Fruit fly (Drosophila melanogaster) whole organism, embryonic: ENCODE data around the gene CG14431.

Experiments
- Antp ChIP-seq: fragments of 200-800 bp; sonication (Bioruptor generic); optimal IDR thresholded peaks from 3 replicates; lab custom pipeline; 2016; ENCODE audit warnings: missing biosample characterization, missing genetic modification characterization
- Asciz ChIP-seq: fragments of 200-800 bp; sonication (Bioruptor generic); optimal IDR thresholded peaks from 2 replicates; lab custom pipeline; 2017; ENCODE audit warnings: missing biosample characterization, mild to moderate bottlenecking, missing genetic modification characterization, missing genetic modification reagents
- Atf3 ChIP-seq: fragments of 200-800 bp; sonication (Bioruptor generic); optimal IDR thresholded peaks from 3 replicates; lab custom pipeline; 2016; ENCODE audit warnings: missing biosample characterization, missing genetic modification characterization
- CG10147 ChIP-seq: fragments of 200-800 bp; sonication (Bioruptor generic); optimal IDR thresholded peaks from 2 replicates; lab custom pipeline; 2019; ENCODE audit warnings: missing biosample characterization, mild to moderate bottlenecking, missing genetic modification characterization, moderate library complexity
- CG11695 ChIP-seq: fragments of 200-800 bp; sonication (Bioruptor generic); IDR thresholded peaks from 3 replicates; pipeline ENCODE4 v1.3.6; 2022; ENCODE audit warnings: missing biosample characterization, missing genetic modification characterization
- CG12155 ChIP-seq: fragments of 200-800 bp; sonication (Bioruptor generic); optimal IDR thresholded peaks from 3 replicates; lab custom pipeline; 2016; ENCODE audit warnings: missing biosample characterization, missing genetic modification characterization
- CG12659 ChIP-seq: fragments of 200-800 bp; sonication (Bioruptor generic); optimal IDR thresholded peaks from 3 replicates; lab custom pipeline; 2017; ENCODE audit warnings: mild to moderate bottlenecking, missing biosample characterization, missing genetic modification reagents, missing genetic modification characterization
- CG15514 ChIP-seq: fragments of 200-800 bp; sonication (Bioruptor generic); optimal IDR thresholded peaks from 3 replicates; lab custom pipeline; 2017; ENCODE audit warnings: missing biosample characterization, missing genetic modification characterization, mild to moderate bottlenecking, moderate library complexity, missing genetic modification reagents
- CG17829 ChIP-seq: fragments of 200-800 bp; optimal IDR thresholded peaks from 2 replicates; lab custom pipeline; 2019; ENCODE audit warnings: missing biosample characterization, mild to moderate bottlenecking, missing genetic modification characterization, moderate library complexity
- CG34376 ChIP-seq: fragments of 200-800 bp; sonication (Bioruptor generic); optimal IDR thresholded peaks from 2 replicates; lab custom pipeline; 2018; ENCODE audit warnings: missing biosample characterization, mild to moderate bottlenecking, missing genetic modification characterization
- CG3847 ChIP-seq: fragments of 200-800 bp; sonication (Bioruptor generic); IDR thresholded peaks from 2 replicates; pipeline ENCODE4 v1.3.6; 2022; ENCODE audit warnings: missing biosample characterization, missing genetic modification characterization
- CG4360 ChIP-seq: fragments of 200-800 bp; sonication (Bioruptor generic); IDR thresholded peaks from 2 replicates; pipeline ENCODE4 v1.3.6; 2022; ENCODE audit warnings: missing biosample characterization, missing genetic modification characterization
- CG6791 ChIP-seq: fragments of 200-800 bp; sonication (Bioruptor generic); IDR thresholded peaks from 3 replicates; pipeline ENCODE4 v1.3.6; 2022; ENCODE audit warnings: missing biosample characterization, missing genetic modification characterization; ENCODE audit not compliant: partially characterized antibody
- CG6813 ChIP-seq: fragments of 200-800 bp; sonication (Bioruptor generic); optimal IDR thresholded peaks from 2 replicates; lab custom pipeline; 2017; ENCODE audit warnings: missing biosample characterization, missing genetic modification characterization, mild to moderate bottlenecking, moderate library complexity, missing genetic modification reagents
- CG7372 ChIP-seq: fragments of 200-800 bp; sonication (Bioruptor generic); IDR thresholded peaks from 2 replicates; pipeline ENCODE4 v1.3.6; 2022; ENCODE audit warnings: missing biosample characterization, missing genetic modification characterization
- CG7556 ChIP-seq: fragments of 200-800 bp; sonication (Bioruptor generic); optimal IDR thresholded peaks from 2 replicates; lab custom pipeline; 2017; ENCODE audit warnings: missing biosample characterization, mild to moderate bottlenecking, missing genetic modification characterization
- CG7839 ChIP-seq: fragments of 200-800 bp; sonication (Bioruptor generic); optimal IDR thresholded peaks from 3 replicates; lab custom pipeline; 2018; ENCODE audit warnings: missing biosample characterization, mild to moderate bottlenecking, missing genetic modification characterization, moderate library complexity
- CG9609 ChIP-seq: fragments of 200-800 bp; sonication (Bioruptor generic); optimal IDR thresholded peaks from 3 replicates; lab custom pipeline; 2016; ENCODE audit warnings: missing biosample characterization, missing genetic modification characterization
- CG9727 ChIP-seq: fragments of 200-800 bp; sonication (Bioruptor generic); optimal IDR thresholded peaks from 3 replicates; lab custom pipeline; 2017; ENCODE audit warnings: missing biosample characterization, mild to moderate bottlenecking, missing genetic modification characterization
- CG9817 ChIP-seq: fragments of 200-800 bp; sonication (Bioruptor generic); optimal IDR thresholded peaks from 2 replicates; lab custom pipeline; 2018; ENCODE audit warnings: missing biosample characterization, mild to moderate bottlenecking, missing genetic modification characterization, moderate library complexity
- D19B ChIP-seq: fragments of 200-800 bp; sonication (Bioruptor generic); optimal IDR thresholded peaks from 2 replicates; lab custom pipeline; 2017; ENCODE audit warnings: missing biosample characterization, mild to moderate bottlenecking, missing genetic modification characterization
- Dip2 ChIP-seq: fragments of 200-800 bp; sonication (Bioruptor generic); IDR thresholded peaks from 2 replicates; pipeline ENCODE4 v1.3.6; 2022; ENCODE audit warnings: missing biosample characterization, missing genetic modification characterization
- Doc2 ChIP-seq: fragments of 200-800 bp; sonication (Bioruptor generic); IDR thresholded peaks from 2 replicates; pipeline ENCODE4 v1.3.6; 2022; ENCODE audit warnings: missing biosample characterization, missing genetic modification characterization
- HHEX ChIP-seq: fragments of 200-800 bp; sonication (Bioruptor generic); optimal IDR thresholded peaks from 3 replicates; lab custom pipeline; 2017; ENCODE audit warnings: missing biosample characterization, mild to moderate bottlenecking, missing genetic modification characterization, missing genetic modification reagents
- HLH4C ChIP-seq: fragments of 200-800 bp; sonication (Bioruptor generic); IDR thresholded peaks from 3 replicates; pipeline ENCODE4 v1.3.6; 2022; ENCODE audit warnings: missing biosample characterization, missing genetic modification characterization; ENCODE audit not compliant: partially characterized antibody
- HLHmδ ChIP-seq: fragments of 200-800 bp; sonication (Bioruptor generic); optimal IDR thresholded peaks from 2 replicates; lab custom pipeline; 2018; ENCODE audit warnings: missing biosample characterization, mild to moderate bottlenecking, missing genetic modification characterization, moderate library complexity
- HmgZ ChIP-seq: fragments of 200-800 bp; sonication (Bioruptor generic); optimal IDR thresholded peaks from 2 replicates; lab custom pipeline; 2018; ENCODE audit warnings: missing biosample characterization, mild to moderate bottlenecking, missing genetic modification characterization
- Hmr ChIP-seq: fragments of 200-800 bp; sonication (Bioruptor generic); optimal IDR thresholded peaks from 3 replicates; lab custom pipeline; 2017; ENCODE audit warnings: mild to moderate bottlenecking, missing biosample characterization, missing genetic modification reagents, missing genetic modification characterization
- Hr3 ChIP-seq: fragments of 200-800 bp; sonication (Bioruptor generic); optimal IDR thresholded peaks from 3 replicates; lab custom pipeline; 2016; ENCODE audit warnings: missing biosample characterization, missing genetic modification characterization
- Hr78 ChIP-seq, 2 experiments: fragments of 200-800 bp in 1 of 2; fragments of >200 bp in 1 of 2; sonication (Bioruptor generic) in 1 of 2; optimal IDR thresholded peaks; 2 replicates each; lab custom pipeline; 2017 to 2019; ENCODE audit warnings: missing biosample characterization in 2 of 2, missing genetic modification characterization in 2 of 2, mild to moderate bottlenecking in 1 of 2, moderate library complexity in 1 of 2
- MTF-1 ChIP-seq: fragments of 200-800 bp; sonication (Bioruptor generic); optimal IDR thresholded peaks from 2 replicates; lab custom pipeline; 2018; ENCODE audit warnings: missing biosample characterization, mild to moderate bottlenecking, missing genetic modification characterization, borderline replicate concordance
- Med ChIP-seq: fragments of 200-800 bp; sonication (Bioruptor generic); peaks from one replicate; lab custom pipeline; 2016; ENCODE audit warnings: missing biosample characterization, missing genetic modification characterization, mild to moderate bottlenecking, inconsistent platforms, moderate library complexity
- PHDP ChIP-seq: fragments of 200-800 bp; sonication (Bioruptor generic); optimal IDR thresholded peaks from 3 replicates; lab custom pipeline; 2018; ENCODE audit warnings: missing biosample characterization, mild to moderate bottlenecking, missing genetic modification characterization, moderate library complexity
- Pdp1 ChIP-seq, 2 experiments: fragments of 200-800 bp; sonication (Bioruptor generic); optimal IDR thresholded peaks; 3 replicates each; lab custom pipeline; 2016; ENCODE audit warnings: missing biosample characterization in 2 of 2, missing genetic modification characterization in 2 of 2, mild to moderate bottlenecking in 1 of 2, moderate library complexity in 1 of 2
- Xrp1 ChIP-seq: fragments of 200-800 bp; sonication (Bioruptor generic); IDR thresholded peaks from 2 replicates; pipeline ENCODE4 v1.3.6; 2022; ENCODE audit warnings: missing biosample characterization, missing genetic modification characterization
- amos ChIP-seq: fragments of 200-800 bp; sonication (Bioruptor generic); IDR thresholded peaks from 2 replicates; pipeline ENCODE4 v1.3.6; 2022; ENCODE audit warnings: missing biosample characterization, missing genetic modification characterization; ENCODE audit not compliant: partially characterized antibody
- caup ChIP-seq: fragments of 200-800 bp; sonication (Bioruptor generic); optimal IDR thresholded peaks from 3 replicates; lab custom pipeline; 2017; ENCODE audit warnings: missing biosample characterization, mild to moderate bottlenecking, missing genetic modification characterization, moderate library complexity; ENCODE audit not compliant: severe bottlenecking
- dm ChIP-seq: fragments of 200-800 bp; sonication (Bioruptor generic); optimal IDR thresholded peaks from 3 replicates; lab custom pipeline; 2016; ENCODE audit warnings: missing biosample characterization, missing genetic modification characterization
- emc ChIP-seq: fragments of 200-800 bp; sonication (Bioruptor generic); optimal IDR thresholded peaks from 2 replicates; lab custom pipeline; 2016; ENCODE audit warnings: missing biosample characterization, missing genetic modification characterization
- exex ChIP-seq: fragments of 200-800 bp; sonication (Bioruptor generic); optimal IDR thresholded peaks from 4 replicates; lab custom pipeline; 2018; ENCODE audit warnings: missing biosample characterization, mild to moderate bottlenecking, missing genetic modification characterization, moderate library complexity
- fd3F ChIP-seq: fragments of 200-800 bp; sonication (Bioruptor generic); optimal IDR thresholded peaks from 2 replicates; lab custom pipeline; 2018; ENCODE audit warnings: missing biosample characterization, mild to moderate bottlenecking, missing genetic modification characterization, moderate library complexity
- fd64A ChIP-seq: fragments of 200-800 bp; sonication (Bioruptor generic); optimal IDR thresholded peaks from 3 replicates; lab custom pipeline; 2018; ENCODE audit warnings: missing biosample characterization, mild to moderate bottlenecking, missing genetic modification characterization
- fu2 ChIP-seq: fragments of 200-800 bp; sonication (Bioruptor generic); optimal IDR thresholded peaks from 2 replicates; lab custom pipeline; 2016; ENCODE audit warnings: missing biosample characterization, missing genetic modification characterization
- luna ChIP-seq: fragments of 200-800 bp; sonication (Bioruptor generic); optimal IDR thresholded peaks from 2 replicates; lab custom pipeline; 2016; ENCODE audit warnings: missing biosample characterization, missing genetic modification characterization
- odd ChIP-seq: fragments of 200-800 bp; sonication (Bioruptor generic); optimal IDR thresholded peaks from 2 replicates; lab custom pipeline; 2017; ENCODE audit warnings: missing biosample characterization, mild to moderate bottlenecking, missing genetic modification characterization
- salm ChIP-seq: fragments of 200-800 bp; sonication (Bioruptor generic); optimal IDR thresholded peaks from 2 replicates; lab custom pipeline; 2018; ENCODE audit warnings: missing biosample characterization, mild to moderate bottlenecking, missing genetic modification characterization
- scrt ChIP-seq: fragments of 200-800 bp; sonication (Bioruptor generic); optimal IDR thresholded peaks from 2 replicates; lab custom pipeline; 2018; ENCODE audit warnings: missing biosample characterization, mild to moderate bottlenecking, missing genetic modification characterization, moderate library complexity
- so ChIP-seq: fragments of 200-800 bp; sonication (Bioruptor generic); IDR thresholded peaks from 3 replicates; pipeline ENCODE4 v1.3.6; 2022; ENCODE audit warnings: missing biosample characterization, missing genetic modification characterization
- tna ChIP-seq: fragments of 200-800 bp; sonication (Bioruptor generic); IDR thresholded peaks from 2 replicates; pipeline ENCODE4 v1.3.6; 2022; ENCODE audit warnings: missing biosample characterization, missing genetic modification characterization; ENCODE audit not compliant: partially characterized antibody
- yki ChIP-seq: fragments of >200 bp; optimal IDR thresholded peaks from 3 replicates; lab custom pipeline; 2018

The CG14431 gene

DNA sequence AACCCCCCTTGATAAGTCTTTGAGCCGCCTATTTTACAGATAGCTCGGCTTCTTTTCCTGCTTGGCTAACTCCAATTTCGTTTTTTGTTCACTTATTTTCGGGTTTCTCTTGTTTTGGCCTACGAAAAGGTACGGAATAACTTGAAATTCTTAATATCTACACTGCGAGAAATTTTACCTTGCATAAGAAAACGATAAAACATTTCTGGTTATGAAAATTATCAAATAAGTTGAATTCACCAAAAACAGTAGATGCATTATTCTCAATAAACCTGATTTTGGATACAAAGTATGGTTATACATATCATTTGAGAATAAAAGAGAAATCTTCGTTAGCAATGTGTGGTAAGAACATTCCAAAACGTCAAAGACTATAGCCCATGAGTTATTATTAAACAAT, 74.0 kb downstream of the CG14431 start (continued):
- TF ChIP-seq tna (no peak), exex (tag; lab: Kevin White, UChicago) (no peak), CG6813 (no peak), CG9609 (peak; percentile 38), Pdp1 (GFP tag; optimal IDR thresholded peaks at IDR 0.05; lab: Kevin White, UChicago) (no peak), CG9727 (GFP tag; lab: Kevin White, UChicago) (peak; percentile 25), CG9817 (tag; lab: Kevin White, UChicago) (peak; percentile 2), CG7839 (peak; percentile 53), HLH4C (GFP tag; lab: Robert Waterston, UW) (no peak), Med (GFP tag; lab: Kevin White, UChicago) (peak; percentile 81), Xrp1 (peak; percentile 60), HLHmδ (GFP tag; lab: Kevin White, UChicago) (no peak), Atf3 (GFP tag; lab: Kevin White, UChicago) (no peak), CG15514 (GFP tag; lab: Kevin White, UChicago) (no peak), CG12659 (peak; percentile 16), Dip2 (GFP tag; lab: Robert Waterston, UW) (no peak), emc (GFP tag; lab: Kevin White, UChicago) (no peak), HmgZ (tag; lab: Kevin White, UChicago) (no peak), HHEX (GFP tag; lab: Kevin White, UChicago) (no peak), CG11695 (GFP tag; lab: Robert Waterston, UW) (peak; percentile 42; the same call in 1 of the 3 replicates), CG34376 (GFP tag; lab: Kevin White, UChicago) (no peak), PHDP (tag; lab: Kevin White, UChicago) (peak; percentile 50), so (GFP tag; lab: Robert Waterston, UW) (no peak), scrt (GFP tag; lab: Kevin White, UChicago) (no peak), CG3847 (GFP tag; lab: Robert Waterston, UW) (no peak), amos (GFP tag; lab: Robert Waterston, UW) (no peak), caup (GFP tag; lab: Kevin White, UChicago) (no peak), fd64A (GFP tag; lab: Kevin White, UChicago) (no peak), Asciz (GFP tag; lab: Kevin White, UChicago) (peak; percentile 29), MTF-1 (GFP tag; lab: Kevin White, UChicago) (no peak), Hr78 (GFP tag; optimal IDR thresholded peaks at IDR 0.05; lab: Kevin White, UChicago) (no peak), salm (no peak), CG6791 (GFP tag; lab: Robert Waterston, UW) (no peak), dm (GFP tag; lab: Kevin White, UChicago) (no peak), fd3F (peak; percentile 2), CG7556 (GFP tag; lab: Kevin White, UChicago) (peak; percentile 5), Hr3 (peak; percentile 29), CG4360 (GFP tag; lab: Robert Waterston, UW) (no peak), CG12155 (peak; percentile 10), yki (lab: Kevin White, UChicago) (no peak), D19B (GFP tag; lab: Kevin White, UChicago) (no peak), fu2 (no peak), Hmr (GFP tag; lab: Kevin White, UChicago) (peak; percentile 4), CG10147 (GFP tag; lab: Kevin White, UChicago) (peak; percentile 5), CG17829 (tag; lab: Kevin White, UChicago) (peak; percentile 44), CG7372 (GFP tag; lab: Robert Waterston, UW) (no peak), Doc2 (GFP tag; lab: Robert Waterston, UW) (no peak), odd (no peak), Antp (no peak), luna (GFP tag; lab: Kevin White, UChicago) (no peak)
